Fruit fly (Drosophila melanogaster) Kc167 (cell line): ENCODE measurements around the gene PolrMT.

Source experiments
- Myc ChIP-seq: fragments of >200 bp; optimal IDR thresholded peaks from 2 replicates; lab custom pipeline; 2017; ENCODE audit warnings: missing external identifiers
- Sin3A ChIP-seq: fragments of >200 bp; optimal IDR thresholded peaks from 2 replicates; lab custom pipeline; 2018; ENCODE audit warnings: missing external identifiers
- h ChIP-seq: fragments of >200 bp; optimal IDR thresholded peaks from 3 replicates; lab custom pipeline; 2018; ENCODE audit warnings: missing external identifiers
- insv ChIP-seq: fragments of >200 bp; optimal IDR thresholded peaks from 3 replicates; lab custom pipeline; 2018; ENCODE audit warnings: missing external identifiers
- psq ChIP-seq: fragments of >200 bp; optimal IDR thresholded peaks from 2 replicates; lab custom pipeline; 2017; ENCODE audit warnings: missing external identifiers
- ttk ChIP-seq: sonication (Bioruptor generic); optimal IDR thresholded peaks from 2 replicates; lab custom pipeline; 2017; ENCODE audit warnings: missing external identifiers

Gene PolrMT

DNA sequence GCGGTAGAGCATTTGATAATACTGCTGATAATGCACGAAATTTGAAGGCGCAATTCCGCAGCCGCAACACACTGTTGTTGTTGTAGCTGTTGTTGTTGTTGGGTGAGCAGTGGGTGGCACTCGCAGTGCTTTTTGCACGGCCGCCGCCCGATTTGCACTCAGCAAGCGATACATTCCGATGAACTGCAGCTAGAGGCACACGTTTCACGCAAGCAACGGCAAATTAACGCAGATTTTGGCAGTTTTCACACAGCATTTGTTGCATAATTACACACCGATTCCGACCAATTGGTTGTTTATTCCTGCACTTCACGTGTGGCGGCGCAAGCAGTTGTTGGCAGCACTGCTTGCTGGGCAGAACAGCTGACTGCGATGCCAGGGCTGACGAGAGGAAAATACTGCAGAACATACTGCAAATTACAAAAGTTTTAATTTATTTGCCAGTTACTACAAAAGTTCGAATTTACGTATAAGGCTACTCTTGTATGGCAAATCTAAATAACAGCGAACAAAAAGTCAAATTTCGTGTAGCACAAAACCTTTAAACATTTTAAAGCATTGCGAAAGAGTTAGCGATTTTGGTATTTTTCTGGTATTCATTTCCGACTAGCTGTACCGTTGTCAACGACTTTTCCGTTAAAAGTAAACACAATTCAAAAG is at the start of gene PolrMT, which contains the start of gene CG14339:
Gene PolrMT (minus strand): TSS at position 345 of the 660 bp plus-strand sequence.
Gene CG14339 (plus strand): TSS at position 512 of the 660 bp plus-strand sequence.
- TF ChIP-seq psq (lab: Kevin White, UChicago): no peak
- no peak for TF ChIP-seq Myc
- TF ChIP-seq ttk (lab: Kevin White, UChicago): no peak
- no peak for TF ChIP-seq insv (lab: Kevin White, UChicago)

dm6 chr2L:1157357-1157678 is 49.1 kb upstream of the PolrMT start:
- TF ChIP-seq ttk (lab: Kevin White, UChicago): no peak
- no peak for TF ChIP-seq h (lab: Kevin White, UChicago)
- TF ChIP-seq Sin3A (lab: Kevin White, UChicago): no peak
- no peak for TF ChIP-seq Myc
- TF ChIP-seq psq (lab: Kevin White, UChicago): no peak
- no peak for TF ChIP-seq insv (lab: Kevin White, UChicago)

DNA sequence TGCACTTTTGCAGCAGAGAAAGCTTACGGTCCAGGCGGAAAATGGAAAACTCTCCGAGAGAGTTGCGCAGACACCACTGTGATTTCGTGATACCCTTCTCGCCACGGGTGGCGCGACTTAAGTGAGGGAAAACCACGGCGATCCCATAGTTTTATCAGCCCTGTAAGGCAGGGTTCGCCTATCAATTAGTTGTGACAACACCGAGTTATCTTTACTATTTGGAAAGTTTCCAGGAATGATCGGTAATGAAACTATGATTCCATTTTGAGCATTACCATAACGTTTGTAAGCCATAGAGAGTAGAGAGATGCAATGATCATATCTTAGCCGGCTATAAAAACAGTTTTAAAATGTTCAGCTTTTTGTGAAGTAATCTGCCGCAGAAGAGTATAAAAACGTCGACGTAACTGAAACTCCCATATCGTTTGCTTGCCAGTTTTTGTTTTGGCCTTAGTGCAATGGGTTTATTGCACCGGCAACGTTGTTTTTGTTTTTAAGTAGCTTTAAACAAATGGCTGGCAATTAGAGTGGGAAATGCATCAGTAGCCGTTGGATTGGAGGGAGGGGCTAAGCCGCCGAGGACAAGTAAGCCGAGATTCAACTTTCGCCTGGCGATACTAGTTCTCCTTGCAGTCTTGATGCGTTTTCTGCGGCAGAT is 48.5 kb upstream of the PolrMT start:
- TF ChIP-seq Myc (no peak), ttk (lab: Kevin White, UChicago) (no peak), Sin3A (lab: Kevin White, UChicago) (no peak), psq (lab: Kevin White, UChicago) (no peak), insv (lab: Kevin White, UChicago) (no peak), h (lab: Kevin White, UChicago) (no peak)

- TF ChIP-seq Sin3A (lab: Kevin White, UChicago): no peak
- TF ChIP-seq h (lab: Kevin White, UChicago): no peak
- TF ChIP-seq ttk (lab: Kevin White, UChicago): no peak
- no peak for TF ChIP-seq insv (lab: Kevin White, UChicago)
- no peak for TF ChIP-seq Myc
- TF ChIP-seq psq (lab: Kevin White, UChicago): no peak
These were observed 44.5 kb upstream of the PolrMT start for dm6 chr2L:1152693-1153092.

dm6 chr2L:1150554-1150953 is 42.4 kb upstream of the PolrMT start, which contains the start of the genes Tfb4 and Vps29:
Gene Tfb4 (minus strand): TSS chr2L:1150677.
Gene Vps29 (plus strand): TSS chr2L:1150766.
- TF ChIP-seq Sin3A (lab: Kevin White, UChicago) (no peak), h (lab: Kevin White, UChicago) (no peak), insv (lab: Kevin White, UChicago) (no peak), ttk (lab: Kevin White, UChicago) (no peak), psq (lab: Kevin White, UChicago) (no peak), Myc (no peak)

- TF ChIP-seq Myc (no peak), psq (lab: Kevin White, UChicago) (no peak), ttk (lab: Kevin White, UChicago) (no peak), Sin3A (lab: Kevin White, UChicago) (no peak), insv (lab: Kevin White, UChicago) (no peak), h (lab: Kevin White, UChicago) (no peak)
These were observed 39.5 kb upstream of the PolrMT start for dm6 chr2L:1147656-1148055.

DNA sequence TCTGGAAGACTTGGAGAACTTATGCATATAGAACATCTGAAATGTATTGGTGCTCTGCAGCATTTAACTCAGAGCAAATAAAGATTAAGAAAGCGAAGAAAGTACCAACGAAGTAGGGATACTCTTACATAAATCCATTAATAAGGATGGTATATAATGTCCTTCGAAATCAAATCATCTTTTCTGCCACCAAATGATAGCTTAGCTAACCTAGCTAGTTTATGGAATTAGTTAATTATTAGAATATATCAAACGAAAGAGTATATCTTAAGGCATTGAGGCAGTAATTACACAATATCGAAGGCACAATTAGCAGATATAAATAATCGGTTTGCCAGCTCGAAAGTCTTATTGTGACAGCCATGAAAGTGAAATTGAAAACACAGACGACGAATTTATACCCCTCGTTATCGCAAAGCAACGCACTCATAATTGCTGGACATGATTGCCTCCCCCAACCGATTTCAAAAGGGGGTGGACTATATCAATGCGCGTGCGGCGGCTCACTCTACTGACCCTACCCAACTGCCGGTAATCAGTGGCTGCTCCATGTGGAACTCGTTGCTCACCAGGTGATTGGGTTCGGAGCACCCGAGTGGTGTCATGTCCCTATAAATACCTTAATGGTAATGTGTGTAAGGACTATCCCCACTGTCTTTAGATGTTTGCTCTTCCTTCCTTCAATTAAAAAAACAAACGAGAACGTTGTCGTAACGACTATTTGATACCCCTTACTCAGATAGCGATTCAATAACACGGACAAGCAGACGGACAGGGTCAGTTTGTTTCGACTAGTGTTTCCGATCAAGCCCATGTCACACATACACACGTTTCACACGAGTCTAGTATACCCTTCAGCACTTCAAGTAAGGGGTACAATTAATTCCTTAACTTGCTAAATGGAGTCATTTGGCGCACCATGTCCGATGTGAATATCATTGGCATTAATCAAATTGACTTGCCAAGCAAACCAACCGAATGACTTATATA is 36.5 kb upstream of the PolrMT start:
- no peak for TF ChIP-seq Myc
- TF ChIP-seq Sin3A (lab: Kevin White, UChicago): no peak
- TF ChIP-seq h (lab: Kevin White, UChicago): no peak
- no peak for TF ChIP-seq psq (lab: Kevin White, UChicago)
- TF ChIP-seq ttk (lab: Kevin White, UChicago): no peak
- TF ChIP-seq insv (lab: Kevin White, UChicago): no peak

dm6 chr2L:1143286-1143685 is 35.1 kb upstream of the PolrMT start:
- no peak for TF ChIP-seq ttk (lab: Kevin White, UChicago)

dm6 chr2L:1142730-1143281 is 34.6 kb upstream of the PolrMT start, which contains the start of gene MFS3:
Gene MFS3 (plus strand): TSS chr2L:1143201.
- TF ChIP-seq Sin3A (lab: Kevin White, UChicago) (no peak), psq (lab: Kevin White, UChicago) (no peak), h (lab: Kevin White, UChicago) (no peak), insv (lab: Kevin White, UChicago) (no peak), Myc (no peak), ttk (lab: Kevin White, UChicago) (no peak)

DNA sequence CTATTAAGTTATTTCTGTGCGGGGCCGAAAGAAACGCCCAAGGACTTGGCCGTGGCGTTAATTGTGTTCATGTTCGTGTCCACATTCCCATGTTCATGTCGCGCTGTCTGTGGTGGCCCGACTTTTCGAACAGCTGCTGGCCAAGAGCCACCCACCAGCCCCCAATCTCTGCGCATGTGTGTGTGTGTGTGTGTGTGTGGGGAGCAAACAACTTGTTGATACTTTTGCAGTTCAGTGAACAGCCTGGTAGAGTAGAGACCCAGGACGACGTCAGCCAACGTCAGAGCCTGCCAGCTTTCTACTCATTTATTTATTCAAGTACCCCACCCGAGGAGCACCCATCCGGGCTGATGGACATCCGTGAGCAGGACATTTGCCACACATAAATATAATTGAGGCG is 28.8 kb upstream of the PolrMT start:
- TF ChIP-seq h (lab: Kevin White, UChicago) (no peak), insv (lab: Kevin White, UChicago) (no peak), Myc (no peak), Sin3A (lab: Kevin White, UChicago) (no peak), psq (lab: Kevin White, UChicago) (no peak), ttk (lab: Kevin White, UChicago) (no peak)

- TF ChIP-seq Sin3A (lab: Kevin White, UChicago) (no peak), psq (lab: Kevin White, UChicago) (no peak), Myc (no peak)
These were observed 27.3 kb upstream of the PolrMT start for dm6 chr2L:1135495-1135894.
